Worm (Caenorhabditis elegans) whole organism, L3 larva: ENCODE measurements around the gene gfi-3.

Experiments used
- R02D3.7 ChIP-seq: fragments of 150-350 bp; optimal IDR thresholded peaks from 2 replicates; lab custom pipeline; 2014; ENCODE audit warnings: missing biosample characterization, missing genetic modification characterization
- ama-1 ChIP-seq: fragments of 150-350 bp; optimal IDR thresholded peaks from 2 replicates; lab custom pipeline; 2018
- ceh-82 ChIP-seq: fragments of 150-350 bp; optimal IDR thresholded peaks from 2 replicates; lab custom pipeline; 2014; ENCODE audit warnings: missing biosample characterization, missing genetic modification characterization
- daf-12 ChIP-seq: fragments of 150-350 bp; optimal IDR thresholded peaks from 2 replicates; lab custom pipeline; 2014; ENCODE audit warnings: missing biosample characterization, missing genetic modification reagents, missing genetic modification characterization
- egl-27 ChIP-seq: sonication (generic microtip); optimal IDR thresholded peaks from 4 replicates; lab custom pipeline; 2017; ENCODE audit warnings: missing biosample characterization, missing genetic modification reagents, missing genetic modification characterization
- egl-5 ChIP-seq: fragments of 150-350 bp; optimal IDR thresholded peaks from 2 replicates; lab custom pipeline; 2017; ENCODE audit warnings: missing biosample characterization, missing genetic modification reagents, missing genetic modification characterization, inconsistent platforms
- elt-1 ChIP-seq: fragments of 150-350 bp; optimal IDR thresholded peaks from 2 replicates; lab custom pipeline; 2014; ENCODE audit warnings: missing biosample characterization, missing genetic modification characterization
- elt-2 ChIP-seq: sonication (generic microtip); optimal IDR thresholded peaks from 2 replicates; lab custom pipeline; 2016; ENCODE audit warnings: missing genetic modification reagents, mild to moderate bottlenecking, missing genetic modification characterization, missing compliant biosample characterization
- elt-3 ChIP-seq, 3 experiments: fragments of 150-350 bp in 1 of 3; sonication (generic microtip) in 2 of 3; optimal IDR thresholded peaks; 2 replicates in 2 of 3; 4 replicates in 1 of 3; lab custom pipeline; 2014 to 2017; ENCODE audit warnings: missing biosample characterization in 3 of 3, missing genetic modification characterization in 3 of 3
- fkh-10 ChIP-seq: sonication (generic microtip); optimal IDR thresholded peaks from 2 replicates; lab custom pipeline; 2017; ENCODE audit warnings: missing biosample characterization, missing genetic modification reagents, missing genetic modification characterization
- fos-1 ChIP-seq: fragments of 150-350 bp; optimal IDR thresholded peaks from 2 replicates; lab custom pipeline; 2014; ENCODE audit warnings: missing biosample characterization, missing genetic modification characterization
- hmg-11 ChIP-seq: sonication (generic microtip); optimal IDR thresholded peaks from 2 replicates; lab custom pipeline; 2016; ENCODE audit warnings: missing genetic modification characterization, missing compliant biosample characterization
- jun-1 ChIP-seq: fragments of 150-350 bp; optimal IDR thresholded peaks from 2 replicates; lab custom pipeline; 2014; ENCODE audit warnings: missing biosample characterization, missing genetic modification reagents, missing genetic modification characterization
- lin-39 ChIP-seq: fragments of 150-350 bp; optimal IDR thresholded peaks from 2 replicates; lab custom pipeline; 2018; ENCODE audit warnings: missing biosample characterization, missing genetic modification reagents, missing genetic modification characterization
- mdl-1 ChIP-seq: fragments of 150-350 bp; optimal IDR thresholded peaks from 2 replicates; lab custom pipeline; 2014; ENCODE audit warnings: missing biosample characterization, missing genetic modification characterization
- nfya-1 ChIP-seq: sonication (generic microtip); optimal IDR thresholded peaks from 2 replicates; lab custom pipeline; 2017; ENCODE audit warnings: missing genetic modification characterization, mild to moderate bottlenecking, missing compliant biosample characterization, antibody characterized with exemption, moderate library complexity; ENCODE audit not compliant: insufficient read depth
- nhr-12 ChIP-seq: fragments of 150-350 bp; optimal IDR thresholded peaks from 2 replicates; lab custom pipeline; 2014; ENCODE audit warnings: missing biosample characterization, missing genetic modification characterization
- nhr-23 ChIP-seq: fragments of 150-350 bp; optimal IDR thresholded peaks from 2 replicates; lab custom pipeline; 2014; ENCODE audit warnings: missing biosample characterization, missing genetic modification reagents, missing genetic modification characterization
- nhr-25 ChIP-seq: sonication (generic microtip); optimal IDR thresholded peaks from 2 replicates; lab custom pipeline; 2017; ENCODE audit warnings: missing biosample characterization, missing genetic modification characterization
- nhr-28 ChIP-seq: fragments of 150-350 bp; optimal IDR thresholded peaks from 2 replicates; lab custom pipeline; 2014; ENCODE audit warnings: missing biosample characterization, missing genetic modification characterization
- nhr-43 ChIP-seq: sonication (generic microtip); optimal IDR thresholded peaks from 2 replicates; lab custom pipeline; 2016; ENCODE audit warnings: mild to moderate bottlenecking, missing genetic modification characterization, missing compliant biosample characterization; ENCODE audit not compliant: poor library complexity, severe bottlenecking
- nhr-76 ChIP-seq: fragments of 150-350 bp; sonication (generic microtip); optimal IDR thresholded peaks from 5 replicates; lab custom pipeline; 2014; ENCODE audit warnings: missing biosample characterization, missing genetic modification characterization
- nhr-77 ChIP-seq: fragments of 150-350 bp; optimal IDR thresholded peaks from 2 replicates; lab custom pipeline; 2014; ENCODE audit warnings: missing biosample characterization, missing genetic modification characterization
- pha-4 ChIP-seq: fragments of 150-350 bp; optimal IDR thresholded peaks from 2 replicates; lab custom pipeline; 2014; ENCODE audit warnings: missing biosample characterization, missing genetic modification reagents, missing genetic modification characterization
- pqm-1 ChIP-seq: fragments of 150-350 bp; optimal IDR thresholded peaks from 2 replicates; lab custom pipeline; 2017; ENCODE audit warnings: missing biosample characterization, missing genetic modification characterization, inconsistent platforms
- sea-2 ChIP-seq: fragments of 150-350 bp; sonication (generic microtip); optimal IDR thresholded peaks from 4 replicates; lab custom pipeline; 2014; ENCODE audit warnings: missing biosample characterization, missing genetic modification reagents, missing genetic modification characterization
- skn-1 ChIP-seq: fragments of 150-350 bp; optimal IDR thresholded peaks from 2 replicates; lab custom pipeline; 2014; ENCODE audit warnings: missing biosample characterization, missing genetic modification characterization
- snpc-4 ChIP-seq: fragments of 150-350 bp; optimal IDR thresholded peaks from 2 replicates; lab custom pipeline; 2014; ENCODE audit warnings: missing biosample characterization, missing genetic modification characterization
- tbx-2 ChIP-seq: sonication (generic microtip); optimal IDR thresholded peaks from 2 replicates; lab custom pipeline; 2016; ENCODE audit warnings: mild to moderate bottlenecking, missing genetic modification characterization, missing compliant biosample characterization
- unc-39 ChIP-seq: sonication (generic microtip); optimal IDR thresholded peaks from 4 replicates; lab custom pipeline; 2017; ENCODE audit warnings: missing biosample characterization, missing genetic modification characterization
- zag-1 ChIP-seq: fragments of 150-350 bp; optimal IDR thresholded peaks from 2 replicates; lab custom pipeline; 2014; ENCODE audit warnings: missing biosample characterization, missing genetic modification characterization
- ztf-11 ChIP-seq: fragments of 150-350 bp; optimal IDR thresholded peaks from 2 replicates; lab custom pipeline; 2014; ENCODE audit warnings: missing biosample characterization, missing genetic modification characterization
- ztf-4 ChIP-seq: fragments of 150-350 bp; optimal IDR thresholded peaks from 2 replicates; lab custom pipeline; 2014; ENCODE audit warnings: missing biosample characterization, missing genetic modification characterization

gfi-3 gene

DNA sequence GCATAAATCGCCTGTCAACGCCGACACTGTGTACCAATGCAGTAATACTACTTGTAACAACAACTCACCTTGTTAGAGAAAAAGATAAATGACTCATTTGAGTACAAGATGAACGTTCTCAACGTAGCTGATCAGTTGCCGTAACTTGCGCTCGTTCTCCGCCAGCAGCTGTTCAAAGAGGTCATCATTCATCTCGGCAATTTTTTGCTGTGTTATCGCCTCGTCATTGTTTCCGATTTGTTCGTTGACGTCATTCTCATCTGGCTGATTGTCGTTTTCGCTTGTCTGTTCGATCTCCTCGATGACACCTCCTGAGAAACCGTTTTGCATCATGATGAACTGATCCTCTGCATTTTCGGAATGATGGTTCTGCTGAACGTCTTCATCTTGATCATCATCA is 22.9 kb downstream of the gfi-3 start:
- TF ChIP-seq nhr-23 (tag; lab: Kevin White, UChicago) (peak; percentile 69), elt-1 (tag; lab: Kevin White, UChicago) (peak; percentile 42), hmg-11 (no peak), lin-39 (tag; lab: Kevin White, UChicago) (peak; percentile 23), nhr-25 (tag; lab: Kevin White, UChicago) (peak; percentile 74), nhr-43 (tag; lab: Kevin White, UChicago) (peak; percentile 17), unc-39 (tag; lab: Kevin White, UChicago) (no peak), tbx-2 (tag; lab: Kevin White, UChicago) (no peak)

ce11 chrX:14503800-14504550 is 23.6 kb downstream of the gfi-3 start, which contains the start of gene M163.1:
TSS of gene M163.1 (minus strand) at chrX:14503824.
- TF ChIP-seq nhr-23 (tag; lab: Kevin White, UChicago) (no peak), sea-2 (no peak), nhr-43 (tag; lab: Kevin White, UChicago) (no peak), fos-1 (tag; lab: Kevin White, UChicago) (no peak), tbx-2 (tag; lab: Kevin White, UChicago) (no peak), nhr-76 (tag; lab: Kevin White, UChicago) (no peak), nfya-1 (tag; lab: Kevin White, UChicago) (peak; percentile 0), zag-1 (no peak), nhr-25 (tag; lab: Kevin White, UChicago) (peak; percentile 55), snpc-4 (tag; lab: Kevin White, UChicago) (no peak), mdl-1 (peak; percentile 21), elt-2 (peak; percentile 45), lin-39 (tag; lab: Kevin White, UChicago) (peak; percentile 16), pqm-1 (peak; percentile 13)

DNA sequence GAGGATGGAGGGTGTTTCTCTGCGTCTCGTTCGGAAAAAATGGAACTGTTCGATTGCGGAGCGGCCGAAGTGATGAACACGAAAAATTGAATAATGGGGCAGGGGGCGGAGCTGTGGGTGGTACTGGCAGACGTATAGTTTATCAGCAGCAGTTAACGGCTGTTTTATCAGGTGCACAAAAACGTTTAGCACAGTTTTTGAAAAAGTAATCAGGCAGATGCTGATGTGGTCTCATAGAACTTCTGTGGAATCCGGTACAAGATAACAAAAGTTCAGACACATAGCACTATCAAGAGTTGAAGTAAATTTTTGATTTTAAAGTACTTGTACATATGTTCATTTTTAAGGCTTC is 24.2 kb downstream of the gfi-3 start:
- TF ChIP-seq egl-5 (tag; lab: Kevin White, UChicago) (no peak), ztf-11 (tag; lab: Kevin White, UChicago) (no peak), nhr-28 (tag; lab: Kevin White, UChicago) (no peak), pqm-1 (peak; percentile 40), hmg-11 (no peak), unc-39 (tag; lab: Kevin White, UChicago) (no peak), elt-2 (peak; percentile 87), jun-1 (tag; lab: Kevin White, UChicago) (peak; percentile 34)

DNA sequence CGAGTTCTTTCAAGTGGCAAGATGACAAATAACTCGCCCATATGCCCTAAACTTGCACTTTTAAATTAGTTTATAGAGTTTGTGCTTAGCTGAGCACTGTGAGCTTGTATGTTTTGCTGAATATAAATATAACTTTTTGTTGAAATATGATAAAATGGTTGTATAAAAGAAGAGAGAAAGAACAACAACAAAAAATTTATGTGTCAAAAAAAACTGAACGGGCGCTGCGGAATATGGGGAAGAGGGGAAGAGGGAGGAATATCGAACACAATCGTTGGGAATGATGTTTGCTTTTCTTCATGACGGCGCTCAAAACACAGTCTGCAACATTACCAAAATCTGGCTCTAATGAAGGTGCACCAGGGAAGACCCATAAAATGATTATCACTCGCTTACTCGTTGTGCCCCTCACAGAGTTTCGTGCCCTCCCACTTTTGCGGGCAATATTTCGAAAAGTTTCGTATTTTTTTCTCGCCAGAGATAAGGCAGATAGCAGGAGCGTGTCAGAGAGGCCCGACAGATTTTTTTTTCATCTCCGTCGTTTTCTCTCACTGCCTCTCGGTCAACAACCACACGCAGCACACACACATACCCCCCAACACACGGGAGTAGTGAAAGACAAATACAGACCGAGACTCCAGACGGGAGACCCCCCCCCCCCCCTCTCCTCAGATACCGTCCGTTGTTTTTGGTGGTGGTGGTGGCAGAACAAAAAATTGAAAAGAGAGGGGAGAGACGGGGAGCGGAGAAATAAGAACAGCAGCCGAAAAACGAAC is 25.4 kb downstream of the gfi-3 start:
- peak; percentile 35 for TF ChIP-seq hmg-11
- TF ChIP-seq nhr-12 (tag; lab: Kevin White, UChicago): no peak
- peak in 2 of 3 experiments; percentile 28 to 70 for TF ChIP-seq elt-3 (tag; optimal IDR thresholded peaks at IDR 0.05; lab: Kevin White, UChicago)
- TF ChIP-seq nhr-77 (tag; lab: Kevin White, UChicago): peak; percentile 56
- TF ChIP-seq R02D3.7 (tag; lab: Kevin White, UChicago): peak; percentile 33
- TF ChIP-seq ceh-82 (tag; lab: Kevin White, UChicago): no peak
- TF ChIP-seq fkh-10 (GFP tag; lab: Kevin White, UChicago): no peak
- peak; percentile 30 for TF ChIP-seq mdl-1
- TF ChIP-seq egl-27: peak; percentile 50
- peak; percentile 94 for TF ChIP-seq elt-2
- peak; percentile 94 for TF ChIP-seq pha-4 (tag; lab: Kevin White, UChicago)
- peak; percentile 66 for TF ChIP-seq pqm-1
- TF ChIP-seq ama-1 (lab: Kevin White, UChicago): no peak
- no peak for TF ChIP-seq skn-1 (tag; lab: Kevin White, UChicago)
- TF ChIP-seq ztf-4 (tag; lab: Kevin White, UChicago): no peak
- peak; percentile 66 for TF ChIP-seq jun-1 (tag; lab: Kevin White, UChicago)
- TF ChIP-seq daf-12 (tag; lab: Kevin White, UChicago): no peak
